Fruit fly (Drosophila melanogaster) Kc167 (cell line): ENCODE results near the gene Gcat.

Experiments used
- Myc ChIP-seq: fragments of >200 bp; optimal IDR thresholded peaks from 2 replicates; lab custom pipeline; 2017; ENCODE audit warnings: missing external identifiers
- h ChIP-seq: fragments of >200 bp; optimal IDR thresholded peaks from 3 replicates; lab custom pipeline; 2018; ENCODE audit warnings: missing external identifiers
- insv ChIP-seq: fragments of >200 bp; optimal IDR thresholded peaks from 3 replicates; lab custom pipeline; 2018; ENCODE audit warnings: missing external identifiers
- psq ChIP-seq: fragments of >200 bp; optimal IDR thresholded peaks from 2 replicates; lab custom pipeline; 2017; ENCODE audit warnings: missing external identifiers
- ttk ChIP-seq: sonication (Bioruptor generic); optimal IDR thresholded peaks from 2 replicates; lab custom pipeline; 2017; ENCODE audit warnings: missing external identifiers

- TF ChIP-seq h (lab: Kevin White, UChicago) (no peak), psq (lab: Kevin White, UChicago) (no peak), Myc (no peak), ttk (lab: Kevin White, UChicago) (no peak), insv (no peak)
Observed at dm6 chr3L:11801622-11802021, 961 bp upstream of the Gcat start.
